Fruit fly (Drosophila melanogaster): ENCODE results near the gene CG10513.

- TF ChIP-seq CG33017 (tag; optimal IDR thresholded peaks at IDR 0.05): no peak
- no peak for TF ChIP-seq Crg-1 (GFP tag; optimal IDR thresholded peaks at IDR 0.05)
Observed at dm6 chr3R:25241507-25242070, 35.4 kb downstream of the CG10513 start, which contains the start of gene CG11854.

All from whole organism, adult.